Fruit fly (Drosophila melanogaster): ENCODE results near the gene CG14074.

Gene CG14074

dm6 chr3L:18867521-18867920, 1.5 kb downstream of the CG14074 start, which contains the start of gene Dysb (continued):
- peak; percentile 91 for TF ChIP-seq sob (GFP tag; IDR thresholded peaks at IDR 0.05)
- peak; percentile 60; the same call in 3 of the 4 replicates for TF ChIP-seq Dll (GFP tag; IDR thresholded peaks at IDR 0.05; ENCODE audit: partially characterized antibody)
- TF ChIP-seq Dref (GFP tag; IDR thresholded peaks at IDR 0.05) = peak; percentile 32; the same call in 1 of the 2 replicates
- peak; percentile 76 for TF ChIP-seq B-H2 (GFP tag; optimal IDR thresholded peaks at IDR 0.05)
- peak; percentile 68 for TF ChIP-seq CG6854 (GFP tag; optimal IDR thresholded peaks at IDR 0.05)
- TF ChIP-seq nmo (GFP tag; optimal IDR thresholded peaks at IDR 0.05) = peak; percentile 80
- TF ChIP-seq Usf (GFP tag; optimal IDR thresholded peaks at IDR 0.05) = peak; percentile 61
- peak; percentile 85 for TF ChIP-seq CG6813 (GFP tag; optimal IDR thresholded peaks at IDR 0.05)
- peak; percentile 83 for TF ChIP-seq CG7372 (GFP tag; IDR thresholded peaks at IDR 0.05)
- TF ChIP-seq Kr (GFP tag; optimal IDR thresholded peaks at IDR 0.05) = no peak
- TF ChIP-seq MBD-R2 (GFP tag; IDR thresholded peaks at IDR 0.05) = peak; percentile 77
- peak; percentile 64 for TF ChIP-seq CG18011 (GFP tag; optimal IDR thresholded peaks at IDR 0.05)
- TF ChIP-seq twi (tag; optimal IDR thresholded peaks at IDR 0.05) = peak; percentile 57
- TF ChIP-seq HLH3B (GFP tag; IDR thresholded peaks at IDR 0.05) = peak; percentile 90
- peak; percentile 27 for TF ChIP-seq maf-S (GFP tag; optimal IDR thresholded peaks at IDR 0.05)
- TF ChIP-seq Sox102F (GFP tag; optimal IDR thresholded peaks at IDR 0.05) = peak; percentile 89
- TF ChIP-seq gcm2 (GFP tag; optimal IDR thresholded peaks at IDR 0.05) = peak; percentile 50
- TF ChIP-seq tup (GFP tag; optimal IDR thresholded peaks at IDR 0.05) = peak; percentile 53
- peak; percentile 76 for TF ChIP-seq ewg (GFP tag; optimal IDR thresholded peaks at IDR 0.05)
- peak; percentile 54; the same call in 1 of the 2 replicates for TF ChIP-seq Nf-YA (GFP tag; IDR thresholded peaks at IDR 0.05)
- TF ChIP-seq CG4282 (GFP tag; optimal IDR thresholded peaks at IDR 0.05) = no peak
- TF ChIP-seq Mrtf (GFP tag; IDR thresholded peaks at IDR 0.05) = peak; percentile 68; the same call in 2 of the 3 replicates
- peak; percentile 89 for TF ChIP-seq CG17361 (GFP tag; IDR thresholded peaks at IDR 0.05)
- TF ChIP-seq CG4328 (GFP tag; optimal IDR thresholded peaks at IDR 0.05) = peak; percentile 82
- TF ChIP-seq CG1529 (GFP tag; optimal IDR thresholded peaks at IDR 0.05) = peak; percentile 75
- peak in 1 of 3 experiments; percentile 68 for TF ChIP-seq Stat92E (GFP tag; optimal IDR thresholded peaks at IDR 0.05)
- peak; percentile 35; the same call in 1 of the 3 replicates for TF ChIP-seq CG11560 (tag; IDR thresholded peaks at IDR 0.05)
- TF ChIP-seq grn (GFP tag; optimal IDR thresholded peaks at IDR 0.05) = peak; percentile 4
- peak; percentile 93 for TF ChIP-seq Atf6 (GFP tag; IDR thresholded peaks at IDR 0.05)
- peak; percentile 33 for TF ChIP-seq CG8290 (GFP tag; optimal IDR thresholded peaks at IDR 0.05)
- peak in 1 of 2 experiments; percentile 85 for TF ChIP-seq CG8290 (tag; optimal IDR thresholded peaks at IDR 0.05)
- peak in 1 of 2 experiments; percentile 78 for TF ChIP-seq Eip74EF (GFP tag; optimal IDR thresholded peaks at IDR 0.05)
- peak; percentile 76 for TF ChIP-seq nau (GFP tag; optimal IDR thresholded peaks at IDR 0.05)
- TF ChIP-seq ash1 (GFP tag; optimal IDR thresholded peaks at IDR 0.05) = no peak
- peak; percentile 88 for TF ChIP-seq BtbVII (GFP tag; optimal IDR thresholded peaks at IDR 0.05)
- TF ChIP-seq aop (GFP tag; IDR thresholded peaks at IDR 0.05) = peak; percentile 74
- TF ChIP-seq Lhr (GFP tag; optimal IDR thresholded peaks at IDR 0.05) = peak; percentile 22
- peak; percentile 10; the same call in 1 of the 2 replicates for TF ChIP-seq gt (GFP tag; IDR thresholded peaks at IDR 0.05)
- peak; percentile 70; the same call in 1 of the 3 replicates for TF ChIP-seq z (GFP tag; IDR thresholded peaks at IDR 0.05)
- TF ChIP-seq CG18476 (GFP tag; optimal IDR thresholded peaks at IDR 0.05) = peak; percentile 72
- TF ChIP-seq CG9817 (tag; optimal IDR thresholded peaks at IDR 0.05) = peak; percentile 79
- TF ChIP-seq CG8281 (tag; optimal IDR thresholded peaks at IDR 0.05) = peak; percentile 52
- no peak for TF ChIP-seq CG3065 (GFP tag; optimal IDR thresholded peaks at IDR 0.05)
- TF ChIP-seq seq (GFP tag; IDR thresholded peaks at IDR 0.05) = peak; percentile 90
- TF ChIP-seq CG32767 (GFP tag; IDR thresholded peaks at IDR 0.05) = peak; percentile 70
- peak; percentile 74 for TF ChIP-seq bab2 (GFP tag; optimal IDR thresholded peaks at IDR 0.05)
- TF ChIP-seq Oaz (GFP tag; IDR thresholded peaks at IDR 0.05) = peak; percentile 81
- TF ChIP-seq Awh (GFP tag; IDR thresholded peaks at IDR 0.05) = peak; percentile 93; the same call in 1 of the 2 replicates
- peak; percentile 78 for TF ChIP-seq CG1602 (GFP tag; optimal IDR thresholded peaks at IDR 0.05)
- TF ChIP-seq HLHmδ (GFP tag; optimal IDR thresholded peaks at IDR 0.05) = peak; percentile 61
